Worm (Caenorhabditis elegans): ENCODE measurements around the gene Y49E10.4.

DNA sequence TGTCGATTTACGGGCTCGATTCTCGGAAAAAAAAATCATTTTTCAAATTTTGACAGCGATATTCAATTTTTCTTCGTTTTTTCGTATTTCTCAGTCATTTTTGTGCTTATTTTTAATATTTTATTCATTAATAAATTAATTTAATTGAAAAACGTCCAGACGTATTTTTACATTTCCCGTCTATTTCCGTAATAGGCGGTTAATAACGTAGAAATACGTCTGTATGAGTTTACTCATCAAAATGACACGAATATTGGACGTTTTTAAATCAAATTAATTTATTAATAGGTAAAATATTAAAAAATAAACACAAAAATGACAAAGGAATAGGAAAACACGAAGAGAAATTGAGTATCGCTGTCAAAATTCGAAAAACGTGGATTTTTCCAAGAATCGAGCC is 41.1 kb upstream of the Y49E10.4 start:
- TF ChIP-seq ZK546.5 (tag; optimal IDR thresholded peaks at IDR 0.05): no peak
- no peak for TF ChIP-seq unc-62 (GFP tag; optimal IDR thresholded peaks at IDR 0.05)
- TF ChIP-seq nhr-10 (tag; optimal IDR thresholded peaks at IDR 0.05): no peak
- TF ChIP-seq lin-11 (tag; optimal IDR thresholded peaks at IDR 0.05): no peak
- no peak for TF ChIP-seq nhr-77 (tag; optimal IDR thresholded peaks at IDR 0.05)
- TF ChIP-seq ama-1 (optimal IDR thresholded peaks at IDR 0.05): no peak
- TF ChIP-seq mdl-1 (tag; optimal IDR thresholded peaks at IDR 0.05): no peak
- no peak for TF ChIP-seq elt-3 (tag; optimal IDR thresholded peaks at IDR 0.05)
